Fruit fly (Drosophila melanogaster) whole organism, embryonic: ENCODE results near the gene Atat.

Source experiments
- BEAF-32 ChIP-seq: fragments of 200-800 bp; sonication (Bioruptor generic); optimal IDR thresholded peaks from 3 replicates; lab custom pipeline; 2017; ENCODE audit warnings: missing biosample characterization, missing genetic modification characterization, mild to moderate bottlenecking, moderate library complexity, missing genetic modification reagents
- Bteb2 ChIP-seq: fragments of 200-800 bp; sonication (Bioruptor generic); optimal IDR thresholded peaks from 2 replicates; lab custom pipeline; 2016; ENCODE audit warnings: missing biosample characterization, missing genetic modification characterization
- CG1024 ChIP-seq: fragments of 200-800 bp; sonication (Bioruptor generic); IDR thresholded peaks from 2 replicates; pipeline ENCODE4 v1.3.6; 2022; ENCODE audit warnings: missing biosample characterization, missing genetic modification characterization
- CG12071 ChIP-seq: fragments of 200-800 bp; sonication (Bioruptor generic); optimal IDR thresholded peaks from 3 replicates; lab custom pipeline; 2018; ENCODE audit warnings: missing biosample characterization, mild to moderate bottlenecking, missing genetic modification characterization
- CG12769 ChIP-seq: fragments of 200-800 bp; sonication (Bioruptor generic); optimal IDR thresholded peaks from 2 replicates; lab custom pipeline; 2019; ENCODE audit warnings: missing biosample characterization, mild to moderate bottlenecking, missing genetic modification characterization, moderate library complexity
- CG14441 ChIP-seq: fragments of 200-800 bp; sonication (Bioruptor generic); IDR thresholded peaks from 2 replicates; pipeline ENCODE4 v1.3.6; 2022; ENCODE audit warnings: missing biosample characterization, missing genetic modification characterization
- CG17186 ChIP-seq: fragments of 200-800 bp; sonication (Bioruptor generic); optimal IDR thresholded peaks from 3 replicates; lab custom pipeline; 2017; ENCODE audit warnings: missing biosample characterization, missing genetic modification reagents, missing genetic modification characterization
- CG17359 ChIP-seq: fragments of 200-800 bp; sonication (Bioruptor generic); optimal IDR thresholded peaks from 3 replicates; lab custom pipeline; 2018; ENCODE audit warnings: missing biosample characterization, mild to moderate bottlenecking, missing genetic modification characterization, moderate library complexity
- CG17612 ChIP-seq: fragments of 200-800 bp; sonication (Bioruptor generic); IDR thresholded peaks from 2 replicates; pipeline ENCODE4 v1.3.6; 2022; ENCODE audit warnings: missing biosample characterization, missing genetic modification characterization
- CG3065 ChIP-seq: fragments of 200-800 bp; sonication (Bioruptor generic); optimal IDR thresholded peaks from 2 replicates; lab custom pipeline; 2016; ENCODE audit warnings: missing biosample characterization, missing genetic modification characterization
- CG31365 ChIP-seq: fragments of 200-800 bp; sonication (Bioruptor generic); optimal IDR thresholded peaks from 2 replicates; lab custom pipeline; 2018; ENCODE audit warnings: missing biosample characterization, mild to moderate bottlenecking, missing genetic modification characterization
- CG3407 ChIP-seq: fragments of 200-800 bp; sonication (Bioruptor generic); optimal IDR thresholded peaks from 2 replicates; lab custom pipeline; 2018; ENCODE audit warnings: missing biosample characterization, mild to moderate bottlenecking, missing genetic modification characterization
- CG34422 ChIP-seq: fragments of 200-800 bp; sonication (Bioruptor generic); IDR thresholded peaks from 3 replicates; pipeline ENCODE4 v1.3.6; 2022; ENCODE audit warnings: missing biosample characterization, missing genetic modification characterization
- CG4730 ChIP-seq: fragments of 200-800 bp; sonication (Bioruptor generic); IDR thresholded peaks from 2 replicates; pipeline ENCODE4 v1.3.6; 2022; ENCODE audit warnings: missing biosample characterization, missing genetic modification characterization
- CG5245 ChIP-seq: fragments of 200-800 bp; sonication (Bioruptor generic); optimal IDR thresholded peaks from 3 replicates; lab custom pipeline; 2016; ENCODE audit warnings: missing biosample characterization, missing genetic modification characterization
- CG6272 ChIP-seq: fragments of 200-800 bp; sonication (Bioruptor generic); IDR thresholded peaks from 2 replicates; pipeline ENCODE4 v1.3.6; 2022; ENCODE audit warnings: missing biosample characterization, missing genetic modification characterization
- CG7372 ChIP-seq: fragments of 200-800 bp; sonication (Bioruptor generic); IDR thresholded peaks from 2 replicates; pipeline ENCODE4 v1.3.6; 2022; ENCODE audit warnings: missing biosample characterization, missing genetic modification characterization
- CG8478 ChIP-seq: fragments of >200 bp; optimal IDR thresholded peaks from 2 replicates; lab custom pipeline; 2018
- CG9609 ChIP-seq: fragments of 200-800 bp; sonication (Bioruptor generic); optimal IDR thresholded peaks from 3 replicates; lab custom pipeline; 2016; ENCODE audit warnings: missing biosample characterization, missing genetic modification characterization
- CG9727 ChIP-seq: fragments of 200-800 bp; sonication (Bioruptor generic); optimal IDR thresholded peaks from 3 replicates; lab custom pipeline; 2017; ENCODE audit warnings: missing biosample characterization, mild to moderate bottlenecking, missing genetic modification characterization
- CG9817 ChIP-seq: fragments of 200-800 bp; sonication (Bioruptor generic); optimal IDR thresholded peaks from 2 replicates; lab custom pipeline; 2018; ENCODE audit warnings: missing biosample characterization, mild to moderate bottlenecking, missing genetic modification characterization, moderate library complexity
- Camta ChIP-seq: fragments of 200-800 bp; sonication (Bioruptor generic); optimal IDR thresholded peaks from 2 replicates; lab custom pipeline; 2016; ENCODE audit warnings: missing biosample characterization, missing genetic modification characterization
- CkIIα-i1 ChIP-seq: fragments of 200-800 bp; sonication (Bioruptor generic); IDR thresholded peaks from 2 replicates; pipeline ENCODE4 v1.3.6; 2022; ENCODE audit warnings: missing biosample characterization, missing genetic modification characterization
- Ets65A ChIP-seq: fragments of 200-800 bp; sonication (Bioruptor generic); peaks from one replicate; lab custom pipeline; 2016; ENCODE audit warnings: missing biosample characterization, missing genetic modification characterization
- NC2β ChIP-seq: fragments of 200-800 bp; sonication (Bioruptor generic); optimal IDR thresholded peaks from 2 replicates; lab custom pipeline; 2016; ENCODE audit warnings: missing biosample characterization, missing genetic modification characterization
- NFAT ChIP-seq: fragments of 200-800 bp; sonication (Bioruptor generic); IDR thresholded peaks from 2 replicates; pipeline ENCODE4 v1.3.6; 2022; ENCODE audit warnings: missing biosample characterization, missing genetic modification characterization
- Sox102F ChIP-seq: fragments of 200-800 bp; sonication (Bioruptor generic); optimal IDR thresholded peaks from 2 replicates; lab custom pipeline; 2018; ENCODE audit warnings: missing biosample characterization, mild to moderate bottlenecking, missing genetic modification characterization, moderate library complexity
- ac ChIP-seq: fragments of 200-800 bp; sonication (Bioruptor generic); optimal IDR thresholded peaks from 3 replicates; lab custom pipeline; 2017; ENCODE audit warnings: missing biosample characterization, mild to moderate bottlenecking, missing genetic modification characterization
- ato ChIP-seq: fragments of 200-800 bp; sonication (Bioruptor generic); IDR thresholded peaks from 2 replicates; pipeline ENCODE4 v1.3.6; 2022; ENCODE audit warnings: missing biosample characterization, missing genetic modification characterization; ENCODE audit not compliant: partially characterized antibody
- cad ChIP-seq: fragments of >200 bp; optimal IDR thresholded peaks from 2 replicates; lab custom pipeline; 2017; ENCODE audit warnings: missing biosample characterization, missing genetic modification characterization
- caup ChIP-seq: fragments of 200-800 bp; sonication (Bioruptor generic); optimal IDR thresholded peaks from 3 replicates; lab custom pipeline; 2017; ENCODE audit warnings: missing biosample characterization, mild to moderate bottlenecking, missing genetic modification characterization, moderate library complexity; ENCODE audit not compliant: severe bottlenecking
- chm ChIP-seq: fragments of 200-800 bp; sonication (Bioruptor generic); IDR thresholded peaks from 2 replicates; pipeline ENCODE4 v1.3.6; 2022; ENCODE audit warnings: missing biosample characterization, missing genetic modification characterization
- dmrt99B ChIP-seq: fragments of 200-800 bp; sonication (Bioruptor generic); optimal IDR thresholded peaks from 2 replicates; lab custom pipeline; 2018; ENCODE audit warnings: missing biosample characterization, mild to moderate bottlenecking, missing genetic modification characterization, moderate library complexity
- ems ChIP-seq: fragments of 200-800 bp; sonication (Bioruptor generic); optimal IDR thresholded peaks from 3 replicates; lab custom pipeline; 2016; ENCODE audit warnings: missing biosample characterization, missing genetic modification characterization
- eve ChIP-seq, 2 experiments: fragments of >200 bp; optimal IDR thresholded peaks; 2 replicates each; lab custom pipeline; 2017; ENCODE audit warnings: missing biosample characterization in 2 of 2, missing genetic modification characterization in 2 of 2
- fd3F ChIP-seq: fragments of 200-800 bp; sonication (Bioruptor generic); optimal IDR thresholded peaks from 2 replicates; lab custom pipeline; 2018; ENCODE audit warnings: missing biosample characterization, mild to moderate bottlenecking, missing genetic modification characterization, moderate library complexity
- fd64A ChIP-seq: fragments of 200-800 bp; sonication (Bioruptor generic); optimal IDR thresholded peaks from 3 replicates; lab custom pipeline; 2018; ENCODE audit warnings: missing biosample characterization, mild to moderate bottlenecking, missing genetic modification characterization
- her ChIP-seq: fragments of 200-800 bp; sonication (Bioruptor generic); optimal IDR thresholded peaks from 2 replicates; lab custom pipeline; 2016; ENCODE audit warnings: missing biosample characterization, missing genetic modification characterization
- mld ChIP-seq: fragments of 200-800 bp; sonication (Bioruptor generic); IDR thresholded peaks from 3 replicates; pipeline ENCODE4 v1.3.6; 2022; ENCODE audit warnings: missing biosample characterization, missing genetic modification characterization; ENCODE audit not compliant: partially characterized antibody
- psq ChIP-seq: fragments of 200-800 bp; sonication (Bioruptor generic); optimal IDR thresholded peaks from 2 replicates; lab custom pipeline; 2017; ENCODE audit warnings: missing biosample characterization, missing genetic modification characterization
- salm ChIP-seq: fragments of 200-800 bp; sonication (Bioruptor generic); optimal IDR thresholded peaks from 2 replicates; lab custom pipeline; 2018; ENCODE audit warnings: missing biosample characterization, mild to moderate bottlenecking, missing genetic modification characterization
- scrt ChIP-seq: fragments of 200-800 bp; sonication (Bioruptor generic); optimal IDR thresholded peaks from 2 replicates; lab custom pipeline; 2018; ENCODE audit warnings: missing biosample characterization, mild to moderate bottlenecking, missing genetic modification characterization, moderate library complexity
- sens-2 ChIP-seq: fragments of 200-800 bp; sonication (Bioruptor generic); IDR thresholded peaks from 2 replicates; pipeline ENCODE4 v1.3.6; 2022; ENCODE audit warnings: missing biosample characterization, missing genetic modification characterization
- shn ChIP-seq: fragments of 200-800 bp; sonication (Bioruptor generic); optimal IDR thresholded peaks from 3 replicates; lab custom pipeline; 2016; ENCODE audit warnings: missing biosample characterization, missing genetic modification characterization
- slbo ChIP-seq: fragments of 200-800 bp; sonication (Bioruptor generic); IDR thresholded peaks from 2 replicates; pipeline ENCODE4 v1.3.6; 2022; ENCODE audit warnings: missing biosample characterization, missing genetic modification characterization
- slou ChIP-seq: fragments of 200-800 bp; sonication (Bioruptor generic); optimal IDR thresholded peaks from 3 replicates; lab custom pipeline; 2016; ENCODE audit warnings: missing biosample characterization, missing genetic modification characterization
- sqz ChIP-seq: fragments of 200-800 bp; sonication (Bioruptor generic); optimal IDR thresholded peaks from 3 replicates; lab custom pipeline; 2018; ENCODE audit warnings: missing biosample characterization, mild to moderate bottlenecking, missing genetic modification characterization
- twi ChIP-seq: fragments of 200-800 bp; optimal IDR thresholded peaks from 2 replicates; lab custom pipeline; 2019; ENCODE audit warnings: missing biosample characterization, mild to moderate bottlenecking, missing genetic modification characterization, moderate library complexity
- usp ChIP-seq: fragments of >200 bp; optimal IDR thresholded peaks from 2 replicates; lab custom pipeline; 2017; ENCODE audit warnings: missing biosample characterization, missing genetic modification characterization
- zen2 ChIP-seq: fragments of 200-800 bp; sonication (Bioruptor generic); IDR thresholded peaks from 3 replicates; pipeline ENCODE4 v1.3.6; 2022; ENCODE audit warnings: missing biosample characterization, missing genetic modification characterization; ENCODE audit not compliant: partially characterized antibody

Atat gene

DNA sequence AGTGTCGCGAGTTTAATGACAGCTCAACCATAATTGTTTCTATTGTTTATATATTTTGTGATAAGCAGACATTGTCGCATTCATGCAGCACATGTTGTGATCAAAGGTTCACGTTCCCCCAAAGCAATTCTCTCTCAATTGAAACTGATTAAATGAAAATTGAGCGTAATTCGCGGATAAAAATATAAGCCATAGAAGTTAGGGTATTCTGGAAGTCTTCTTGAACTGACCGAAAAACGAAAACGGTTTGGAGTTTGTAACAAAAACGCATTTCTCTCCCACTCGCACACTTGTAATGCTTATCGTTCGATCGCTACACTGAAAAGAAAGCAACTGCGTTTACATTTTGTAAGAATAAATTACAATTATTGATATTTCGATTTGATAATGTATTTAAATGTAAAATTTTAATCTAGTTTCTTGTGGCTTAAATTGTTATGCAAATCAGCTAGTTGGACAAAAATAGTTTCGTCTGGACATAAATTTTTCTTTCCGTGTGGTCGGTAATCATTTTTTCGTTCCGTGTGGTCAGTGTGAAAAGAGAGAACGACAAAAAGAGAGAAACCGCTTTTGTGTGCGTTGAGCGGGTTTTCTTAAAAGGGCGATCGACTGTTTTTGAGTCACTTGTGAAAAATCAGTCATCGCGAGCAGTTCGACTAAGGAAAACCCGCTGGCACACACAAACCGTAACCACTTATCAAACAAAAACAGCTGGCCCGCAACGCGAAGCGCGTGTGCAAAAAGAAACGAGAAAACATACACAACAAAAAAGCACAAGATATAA lies 3.7 kb downstream of the Atat start, which contains the start of gene aay (continued):
- TF ChIP-seq her (GFP tag; lab: Kevin White, UChicago): peak; percentile 88
- peak; percentile 98 for TF ChIP-seq CG34422 (GFP tag; lab: Robert Waterston, UW)
- TF ChIP-seq ems (GFP tag; lab: Kevin White, UChicago): peak; percentile 98
- peak; percentile 92 for TF ChIP-seq NFAT
- peak; percentile 100 for TF ChIP-seq Ets65A (GFP tag; lab: Kevin White, UChicago)
- TF ChIP-seq fd3F (GFP tag; lab: Kevin White, UChicago): peak; percentile 98
- peak; percentile 99 for TF ChIP-seq CG17359 (tag; lab: Kevin White, UChicago)
- peak; percentile 100 for TF ChIP-seq Sox102F
- TF ChIP-seq CG14441 (GFP tag; lab: Robert Waterston, UW): peak; percentile 98
- TF ChIP-seq dmrt99B: peak; percentile 100
- TF ChIP-seq CG12071 (GFP tag; lab: Kevin White, UChicago): peak; percentile 98
- peak; percentile 95 for TF ChIP-seq CG17612 (GFP tag; lab: Robert Waterston, UW)
- TF ChIP-seq slou (GFP tag; lab: Kevin White, UChicago): peak; percentile 96
- peak; percentile 22 for TF ChIP-seq BEAF-32 (GFP tag; lab: Kevin White, UChicago)
- TF ChIP-seq CG31365 (tag; lab: Kevin White, UChicago): peak; percentile 90
- TF ChIP-seq Camta (GFP tag; lab: Kevin White, UChicago): peak; percentile 98
- peak; percentile 99 for TF ChIP-seq salm (tag; lab: Kevin White, UChicago)
- peak; percentile 100 for TF ChIP-seq CG9727 (GFP tag; lab: Kevin White, UChicago)
- peak; percentile 95 for TF ChIP-seq CG1024 (GFP tag; lab: Robert Waterston, UW)
- peak; percentile 99 for TF ChIP-seq slbo (GFP tag; lab: Robert Waterston, UW)
- TF ChIP-seq CG3065 (GFP tag; lab: Kevin White, UChicago): peak; percentile 98
- peak; percentile 98 for TF ChIP-seq sqz
- peak; percentile 99 for TF ChIP-seq Bteb2 (GFP tag; lab: Kevin White, UChicago)
- no peak for TF ChIP-seq usp (GFP tag; lab: Kevin White, UChicago)
- no peak for TF ChIP-seq zen2 (GFP tag; lab: Robert Waterston, UW)
- peak; percentile 97 for TF ChIP-seq CG6272
- peak; percentile 96 for TF ChIP-seq twi (tag; lab: Kevin White, UChicago)
- peak; percentile 96 for TF ChIP-seq sens-2 (GFP tag; lab: Robert Waterston, UW)
- TF ChIP-seq NC2β (GFP tag; lab: Kevin White, UChicago): peak; percentile 96
- TF ChIP-seq cad (GFP tag; lab: Kevin White, UChicago): no peak
- peak; percentile 99 for TF ChIP-seq chm (GFP tag; lab: Robert Waterston, UW)
- peak; percentile 97 for TF ChIP-seq fd64A (GFP tag; lab: Kevin White, UChicago)
- TF ChIP-seq CG8478 (lab: Kevin White, UChicago): no peak
- peak; percentile 98 for TF ChIP-seq CG9817
- peak; percentile 97 for TF ChIP-seq scrt (GFP tag; lab: Kevin White, UChicago)
- TF ChIP-seq psq (GFP tag; lab: Kevin White, UChicago): peak; percentile 96
- TF ChIP-seq CG5245 (GFP tag; lab: Kevin White, UChicago): peak; percentile 97
- TF ChIP-seq CG3407 (GFP tag; lab: Kevin White, UChicago): peak; percentile 98
- peak; percentile 88 to 99 for TF ChIP-seq eve (GFP tag; optimal IDR thresholded peaks at IDR 0.05; lab: Kevin White, UChicago)
- peak; percentile 97 for TF ChIP-seq CG4730
- TF ChIP-seq CG9609: peak; percentile 97
- TF ChIP-seq shn: peak; percentile 95
- TF ChIP-seq ato: no peak
- TF ChIP-seq caup (GFP tag; lab: Kevin White, UChicago): peak; percentile 99
- TF ChIP-seq CG7372: peak; percentile 97
- peak; percentile 91 for TF ChIP-seq CkIIα-i1 (GFP tag; lab: Robert Waterston, UW)
- no peak for TF ChIP-seq mld (GFP tag; lab: Robert Waterston, UW)
- peak; percentile 98 for TF ChIP-seq CG12769 (tag; lab: Kevin White, UChicago)
- peak; percentile 92 for TF ChIP-seq CG17186
- TF ChIP-seq ac: peak; percentile 98
